Fruit fly (Drosophila melanogaster): ENCODE measurements around the gene GstD11.

GstD11 gene

DNA sequence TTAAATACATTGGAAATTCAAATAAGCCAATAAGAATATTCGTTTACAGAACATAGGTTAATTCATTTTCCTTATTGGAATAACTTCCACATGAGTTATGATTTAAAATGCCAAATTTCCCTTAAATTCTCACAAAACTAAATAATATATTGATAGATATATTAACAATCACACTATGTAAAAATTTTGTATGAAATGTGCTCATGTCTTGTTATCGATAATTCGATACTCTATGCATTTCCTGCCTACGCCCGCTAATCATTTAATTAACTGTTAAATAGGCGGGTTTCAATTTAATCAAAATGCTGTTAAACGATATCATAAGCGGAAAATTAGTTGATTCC is 43.1 kb downstream of the GstD11 start, which contains the start of gene NANS:
Gene NANS, plus strand, starts transcription at position 269 of the 344 bp plus-strand sequence.
- TF ChIP-seq noc (tag; optimal IDR thresholded peaks at IDR 0.05), result no peak

DNA sequence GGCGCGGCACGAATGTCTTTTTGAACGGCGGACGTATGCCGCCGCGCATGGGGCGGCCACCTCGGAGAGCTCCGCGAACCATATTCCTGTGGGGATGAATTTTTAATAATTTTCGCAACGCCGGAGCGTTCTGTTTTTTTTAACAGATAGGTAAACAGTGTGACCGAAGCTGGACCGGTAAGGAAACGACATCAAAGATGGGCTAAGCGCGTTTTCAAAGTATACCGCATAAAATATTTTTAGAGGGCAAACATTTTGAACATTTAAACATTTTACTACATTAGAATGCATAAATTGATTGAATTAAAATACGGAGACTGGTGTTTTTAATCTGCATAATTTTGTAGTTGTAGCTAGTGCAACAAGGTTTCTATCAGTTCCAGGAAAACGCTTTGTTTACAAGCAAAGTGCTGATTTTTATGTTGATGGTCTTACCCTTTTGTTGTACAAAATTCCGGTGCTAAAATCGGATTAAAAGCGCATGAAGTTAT is 46.0 kb downstream of the GstD11 start, which contains the start of the genes CG5641 and CG5245:
Gene CG5641, minus strand, starts transcription at position 163 of the 491 bp plus-strand sequence.
Gene CG5245, plus strand, starts transcription at position 441 of the 491 bp plus-strand sequence.
- no peak for TF ChIP-seq noc (tag; optimal IDR thresholded peaks at IDR 0.05)

DNA sequence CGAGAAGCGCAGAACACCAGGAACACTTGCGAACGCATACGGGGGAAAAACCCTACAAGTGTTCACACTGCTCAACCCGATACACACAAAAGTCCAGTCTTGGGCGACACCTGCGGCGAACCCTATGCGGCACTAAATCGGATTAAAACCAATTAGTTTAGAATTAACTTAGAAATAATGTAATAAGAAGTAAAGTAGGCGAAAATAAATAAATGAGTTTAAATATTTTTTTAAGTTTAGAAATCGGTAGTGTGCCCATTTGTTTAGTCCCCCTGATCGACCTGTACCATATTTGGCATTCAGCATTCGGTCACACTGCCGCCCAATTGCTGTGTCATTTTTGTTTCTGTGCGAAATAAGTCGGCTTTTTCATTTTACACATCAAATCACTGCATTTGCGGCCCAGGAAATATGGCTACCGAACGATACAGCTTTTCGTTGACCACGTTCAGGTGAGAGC is 47.9 kb downstream of the GstD11 start, which contains the start of gene Prosalpha2:
Gene Prosalpha2, plus strand, starts transcription at position 292 of the 460 bp plus-strand sequence.
- no peak for TF ChIP-seq noc (tag; optimal IDR thresholded peaks at IDR 0.05)

DNA sequence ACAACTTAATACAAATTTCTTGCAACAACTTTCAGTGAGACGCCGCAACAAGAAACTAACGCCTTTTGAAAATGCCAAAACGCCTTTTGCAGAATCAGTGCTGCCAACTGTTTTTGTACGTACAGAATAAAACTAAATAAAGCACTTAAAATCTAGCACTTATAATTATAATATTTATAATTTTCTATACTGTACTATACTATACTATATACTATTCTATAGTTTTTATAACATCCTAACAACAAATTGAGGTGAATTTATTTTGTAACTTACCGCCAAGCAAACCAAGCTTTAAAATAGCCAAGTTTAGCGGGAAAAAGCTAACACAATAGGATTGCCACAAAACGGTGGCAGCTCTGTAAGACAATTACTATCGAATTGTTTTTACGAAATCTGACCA is 50.6 kb downstream of the GstD11 start, which contains the start of the genes Aos1 and Srlp:
Gene Aos1, minus strand, starts transcription at position 59 of the 400 bp plus-strand sequence.
Gene Srlp, plus strand, starts transcription at position 335 of the 400 bp plus-strand sequence.
- TF ChIP-seq noc (tag; optimal IDR thresholded peaks at IDR 0.05), result peak; percentile 65

Measured in whole organism, larva.